Fruit fly (Drosophila melanogaster) whole organism, wandering third instar larva: ENCODE results near the gene Ugt37B1.
A peak's percentile ranks its signal among the peaks of the same experiment; 100 is the strongest.

Source experiments
- Abd-B ChIP-seq: fragments of >200 bp; optimal IDR thresholded peaks from 2 replicates; lab custom pipeline; 2017; ENCODE audit warnings: missing biosample characterization, missing genetic modification characterization
- CG32264 ChIP-seq: fragments of 200-800 bp; sonication (Bioruptor generic); optimal IDR thresholded peaks from 2 replicates; lab custom pipeline; 2016; ENCODE audit warnings: missing biosample characterization, missing genetic modification characterization
- CG9705 ChIP-seq: fragments of 200-800 bp; sonication (Bioruptor generic); optimal IDR thresholded peaks from 2 replicates; lab custom pipeline; 2018; ENCODE audit warnings: missing biosample characterization, mild to moderate bottlenecking, missing genetic modification characterization
- CrebA ChIP-seq: fragments of 200-800 bp; sonication (Bioruptor generic); optimal IDR thresholded peaks from 2 replicates; lab custom pipeline; 2016; ENCODE audit warnings: missing biosample characterization, mild to moderate bottlenecking, missing genetic modification characterization, borderline replicate concordance
- Dfd ChIP-seq: fragments of >200 bp; optimal IDR thresholded peaks from 2 replicates; lab custom pipeline; 2017; ENCODE audit warnings: missing biosample characterization, missing genetic modification characterization
- Dif ChIP-seq: fragments of 200-275, 200-300 bp; sonication (Bioruptor generic); optimal IDR thresholded peaks from 2 replicates; lab custom pipeline; 2018; ENCODE audit warnings: missing biosample characterization, missing genetic modification characterization; ENCODE audit not compliant: partially characterized antibody
- GATAd ChIP-seq: sonication (Bioruptor generic); optimal IDR thresholded peaks from 2 replicates; lab custom pipeline; 2016; ENCODE audit warnings: missing biosample characterization, missing genetic modification characterization
- Hnf4 ChIP-seq: fragments of 200-800 bp; sonication (Bioruptor generic); optimal IDR thresholded peaks from 2 replicates; lab custom pipeline; 2016; ENCODE audit warnings: missing biosample characterization, mild to moderate bottlenecking, missing genetic modification characterization
- Jra ChIP-seq: sonication (Bioruptor generic); optimal IDR thresholded peaks from 2 replicates; lab custom pipeline; 2016; ENCODE audit warnings: missing biosample characterization, missing genetic modification characterization
- Mio ChIP-seq: sonication (Bioruptor generic); optimal IDR thresholded peaks from 2 replicates; lab custom pipeline; 2016; ENCODE audit warnings: missing biosample characterization, missing genetic modification characterization
- Myc ChIP-seq: fragments of >200 bp; optimal IDR thresholded peaks from 2 replicates; lab custom pipeline; 2017
- N ChIP-seq: fragments of >200 bp; optimal IDR thresholded peaks from 2 replicates; lab custom pipeline; 2018; ENCODE audit warnings: missing biosample characterization, missing external identifiers, missing genetic modification characterization
- Rel ChIP-seq, 2 experiments: fragments of 200-800 bp; sonication (Bioruptor generic) in 1 of 2; optimal IDR thresholded peaks; 2 replicates in 1 of 2; 3 replicates in 1 of 2; lab custom pipeline; 2016 to 2019; ENCODE audit warnings: mild to moderate bottlenecking in 2 of 2, missing biosample characterization in 2 of 2, missing genetic modification characterization in 2 of 2, moderate library complexity in 1 of 2
- Sp1 ChIP-seq: fragments of 200-800 bp; sonication (Bioruptor generic); optimal IDR thresholded peaks from 3 replicates; lab custom pipeline; 2019; ENCODE audit warnings: missing biosample characterization, mild to moderate bottlenecking, missing genetic modification characterization, moderate library complexity
- Vsx2 ChIP-seq: fragments of 200-300, 225-300 bp; sonication (Bioruptor generic); optimal IDR thresholded peaks from 2 replicates; lab custom pipeline; 2018; ENCODE audit warnings: missing biosample characterization, missing genetic modification characterization; ENCODE audit not compliant: partially characterized antibody
- br ChIP-seq: fragments of 200-800 bp; sonication (Bioruptor generic); optimal IDR thresholded peaks from 2 replicates; lab custom pipeline; 2016; ENCODE audit warnings: missing biosample characterization, missing genetic modification characterization
- brk ChIP-seq: fragments of 200-800 bp; sonication (Bioruptor generic); optimal IDR thresholded peaks from 2 replicates; lab custom pipeline; 2016; ENCODE audit warnings: missing biosample characterization, mild to moderate bottlenecking, missing genetic modification characterization
- foxo ChIP-seq, 2 experiments: fragments of 200-800 bp; sonication (Bioruptor generic); optimal IDR thresholded peaks; 2 replicates in 1 of 2; 3 replicates in 1 of 2; lab custom pipeline; 2016 to 2017; ENCODE audit warnings: missing biosample characterization in 2 of 2, missing genetic modification characterization in 2 of 2
- fru ChIP-seq: fragments of 200-800 bp; sonication (Bioruptor generic); optimal IDR thresholded peaks from 3 replicates; lab custom pipeline; 2016; ENCODE audit warnings: missing biosample characterization, mild to moderate bottlenecking, missing genetic modification characterization
- h ChIP-seq: fragments of 200-800 bp; sonication (Bioruptor generic); optimal IDR thresholded peaks from 3 replicates; lab custom pipeline; 2016; ENCODE audit warnings: missing biosample characterization, mild to moderate bottlenecking, missing genetic modification characterization
- jim ChIP-seq: fragments of 175-275, 200-325 bp; sonication (Bioruptor generic); optimal IDR thresholded peaks from 2 replicates; lab custom pipeline; 2016; ENCODE audit warnings: missing biosample characterization, mild to moderate bottlenecking, missing genetic modification characterization
- lola ChIP-seq: fragments of >200 bp; optimal IDR thresholded peaks from 2 replicates; lab custom pipeline; 2017; ENCODE audit warnings: missing biosample characterization, missing genetic modification characterization
- pan ChIP-seq: fragments of >200 bp; optimal IDR thresholded peaks from 2 replicates; lab custom pipeline; 2017
- psq ChIP-seq: fragments of 200-800 bp; sonication (Bioruptor generic); optimal IDR thresholded peaks from 3 replicates; lab custom pipeline; 2017; ENCODE audit warnings: missing biosample characterization, mild to moderate bottlenecking, missing genetic modification characterization, moderate library complexity
- rgr ChIP-seq: fragments of 200-800 bp; sonication (Bioruptor generic); optimal IDR thresholded peaks from 3 replicates; lab custom pipeline; 2016; ENCODE audit warnings: missing biosample characterization, mild to moderate bottlenecking, missing genetic modification characterization
- sv ChIP-seq: fragments of 200-800 bp; sonication (Bioruptor generic); optimal IDR thresholded peaks from 3 replicates; lab custom pipeline; 2016; ENCODE audit warnings: missing biosample characterization, missing genetic modification characterization
- tai ChIP-seq: sonication (Bioruptor generic); optimal IDR thresholded peaks from 2 replicates; lab custom pipeline; 2016; ENCODE audit warnings: missing biosample characterization, missing genetic modification characterization
- usp ChIP-seq: fragments of >200 bp; optimal IDR thresholded peaks from 2 replicates; lab custom pipeline; 2017; ENCODE audit warnings: missing biosample characterization, missing genetic modification characterization
- woc ChIP-seq: sonication (Bioruptor generic); optimal IDR thresholded peaks from 2 replicates; lab custom pipeline; 2016; ENCODE audit warnings: missing biosample characterization, mild to moderate bottlenecking, missing genetic modification characterization

The Ugt37B1 gene

dm6 chr2L:6186356-6186755 is 38.5 kb upstream of the Ugt37B1 start:
- TF ChIP-seq br (no peak), psq (GFP tag; lab: Kevin White, UChicago) (peak; percentile 30)

DNA sequence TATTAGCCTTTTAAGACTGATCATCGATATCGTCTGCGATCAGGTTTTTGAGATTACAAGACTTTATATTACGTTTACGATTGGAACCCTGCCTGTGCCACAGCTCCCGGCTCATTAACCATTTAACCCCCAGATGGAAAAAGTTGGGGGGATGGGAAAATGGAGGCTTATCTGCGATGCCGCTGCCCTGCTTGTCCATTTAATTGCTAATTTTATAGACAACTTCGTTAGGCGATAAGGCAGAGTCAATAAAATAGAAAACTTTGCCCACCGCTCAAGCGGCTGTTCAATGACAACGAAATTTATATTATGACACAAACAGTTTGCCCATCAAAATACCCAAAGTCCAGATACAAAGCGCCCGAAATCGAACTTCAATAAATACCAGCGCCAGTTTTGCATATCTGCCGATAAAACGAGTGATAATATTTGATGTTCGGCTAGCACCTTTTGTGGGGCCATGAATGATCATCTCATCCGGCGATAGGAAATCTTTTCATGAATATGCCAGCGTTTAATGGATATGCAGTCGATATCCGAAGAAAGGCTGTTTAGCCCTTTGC is 31.8 kb upstream of the Ugt37B1 start:
- TF ChIP-seq CrebA (GFP tag; lab: Kevin White, UChicago) = no peak
- no peak for TF ChIP-seq Myc (lab: Kevin White, UChicago)
- peak; percentile 29 for TF ChIP-seq Vsx2 (GFP tag; lab: Kevin White, UChicago)
- TF ChIP-seq brk (GFP tag; lab: Kevin White, UChicago) = no peak
- TF ChIP-seq, all 38 proteins: peak for 1

DNA sequence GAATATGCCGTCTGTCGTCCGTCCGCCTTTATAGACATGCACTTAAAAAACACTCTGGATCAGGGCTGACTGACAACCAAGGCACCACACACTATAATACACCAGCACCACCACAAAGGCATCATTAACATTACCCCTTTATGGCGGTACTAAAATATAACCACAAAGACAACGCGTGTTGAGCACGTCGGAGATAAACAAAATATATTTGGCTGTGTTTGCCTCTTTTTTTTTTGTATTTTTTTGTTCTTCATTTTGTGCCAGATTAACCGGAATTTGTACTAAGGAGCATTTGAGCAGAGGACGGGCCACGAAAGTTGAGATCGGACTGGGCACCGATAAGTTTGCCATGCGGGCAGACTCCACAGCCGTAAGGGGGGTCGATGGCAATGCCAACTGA is 30.8 kb upstream of the Ugt37B1 start:
- TF ChIP-seq CrebA (GFP tag; lab: Kevin White, UChicago) (peak; percentile 18), Sp1 (GFP tag; lab: Kevin White, UChicago) (no peak), pan (no peak), fru (GFP tag; lab: Kevin White, UChicago) (peak; percentile 18), Vsx2 (GFP tag; lab: Kevin White, UChicago) (no peak)

DNA sequence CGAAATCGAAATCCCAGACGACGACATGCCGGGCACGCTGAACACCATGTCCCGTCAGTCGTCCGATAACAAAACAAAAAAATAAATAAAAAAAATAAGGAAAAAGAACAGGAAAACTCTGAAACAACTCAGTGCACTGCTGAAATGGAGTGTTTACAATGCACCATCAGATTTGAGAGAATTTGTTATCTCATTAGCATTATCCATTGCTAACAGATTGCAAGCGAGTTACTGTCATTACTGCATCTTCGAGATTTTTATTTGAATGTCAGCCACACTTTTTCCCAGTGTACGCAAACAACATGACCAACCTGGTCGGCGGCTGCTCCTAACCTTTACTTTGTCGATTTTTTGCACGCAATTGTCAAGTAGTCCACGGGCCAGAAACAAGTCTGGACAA is 27.1 kb upstream of the Ugt37B1 start:
- no peak for TF ChIP-seq jim (GFP tag; lab: Kevin White, UChicago)
- TF ChIP-seq GATAd = no peak
- TF ChIP-seq rgr (GFP tag; lab: Kevin White, UChicago) = peak; percentile 10
- TF ChIP-seq Vsx2 (GFP tag; lab: Kevin White, UChicago) = no peak
- TF ChIP-seq h (GFP tag; lab: Kevin White, UChicago) = peak; percentile 17
- TF ChIP-seq Abd-B = no peak
- no peak for TF ChIP-seq sv (GFP tag; lab: Kevin White, UChicago)
- peak; percentile 2 for TF ChIP-seq fru (GFP tag; lab: Kevin White, UChicago)
- TF ChIP-seq Dfd (GFP tag; lab: Kevin White, UChicago) = no peak

- TF ChIP-seq Rel (GFP tag; optimal IDR thresholded peaks at IDR 0.05; lab: Kevin White, UChicago) = no peak
- no peak for TF ChIP-seq Rel (tag; optimal IDR thresholded peaks at IDR 0.05; lab: Kevin White, UChicago)
- TF ChIP-seq CrebA (GFP tag; lab: Kevin White, UChicago) = no peak
- TF ChIP-seq CG9705 (GFP tag; lab: Kevin White, UChicago) = no peak
- TF ChIP-seq CG32264 (GFP tag; lab: Kevin White, UChicago) = no peak
- no peak for TF ChIP-seq Jra (GFP tag; lab: Kevin White, UChicago)
- no peak for TF ChIP-seq lola (GFP tag; lab: Kevin White, UChicago)
- TF ChIP-seq Abd-B = no peak
- no peak for TF ChIP-seq br
- no peak for TF ChIP-seq usp (GFP tag; lab: Kevin White, UChicago)
- no peak for TF ChIP-seq N (GFP tag; lab: Kevin White, UChicago)
These were observed 26.0 kb upstream of the Ugt37B1 start for dm6 chr2L:6198822-6199221.

DNA sequence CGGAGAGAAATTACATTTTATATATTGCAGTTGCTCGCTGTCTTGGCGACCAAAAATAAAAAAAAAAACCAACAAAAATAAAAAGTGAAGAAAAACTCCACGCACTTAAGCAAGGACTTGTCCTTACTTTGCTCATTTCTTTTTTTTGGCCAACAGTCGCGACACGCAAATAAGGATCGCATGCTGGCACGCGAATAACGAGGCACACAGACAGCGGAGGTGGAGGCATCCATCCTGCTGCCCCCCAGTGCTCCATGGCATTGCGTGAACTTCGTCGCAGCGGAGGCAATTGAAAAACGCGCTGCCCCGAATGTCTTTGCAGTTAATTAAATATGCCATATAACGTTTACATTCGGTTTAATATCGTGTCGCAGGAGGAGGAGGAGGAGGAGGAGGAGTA is 25.3 kb upstream of the Ugt37B1 start:
- no peak for TF ChIP-seq Mio (GFP tag; lab: Kevin White, UChicago)
- TF ChIP-seq foxo (GFP tag; optimal IDR thresholded peaks at IDR 0.05; lab: Kevin White, UChicago) = no peak
- TF ChIP-seq sv (GFP tag; lab: Kevin White, UChicago) = no peak
- TF ChIP-seq CG9705 (GFP tag; lab: Kevin White, UChicago) = no peak
- TF ChIP-seq Dif = no peak
- no peak for TF ChIP-seq tai (GFP tag; lab: Kevin White, UChicago)
- TF ChIP-seq woc = no peak
- TF ChIP-seq Jra (GFP tag; lab: Kevin White, UChicago) = no peak
- no peak for TF ChIP-seq Rel (GFP tag; optimal IDR thresholded peaks at IDR 0.05; lab: Kevin White, UChicago)
- no peak for TF ChIP-seq Rel (tag; optimal IDR thresholded peaks at IDR 0.05; lab: Kevin White, UChicago)
- TF ChIP-seq fru (GFP tag; lab: Kevin White, UChicago) = no peak
- TF ChIP-seq Hnf4 (GFP tag; lab: Kevin White, UChicago) = no peak
- TF ChIP-seq Abd-B = no peak
- no peak for TF ChIP-seq CG32264 (GFP tag; lab: Kevin White, UChicago)
- no peak for TF ChIP-seq h (GFP tag; lab: Kevin White, UChicago)
- TF ChIP-seq Myc (lab: Kevin White, UChicago) = no peak
